Worm (Caenorhabditis elegans): ENCODE results near the gene F52C9.3.

The F52C9.3 gene

ce11 chrIII:5308278-5308677 lies 13.4 kb upstream of the F52C9.3 start, which contains the start of gene mog-3 (continued):
- peak; percentile 12 for TF ChIP-seq hlh-30 (tag; optimal IDR thresholded peaks at IDR 0.05; ENCODE audit: insufficient read depth)
- TF ChIP-seq hlh-13 (GFP tag; optimal IDR thresholded peaks at IDR 0.05) = peak; percentile 32
- TF ChIP-seq nfya-1 (tag; optimal IDR thresholded peaks at IDR 0.05) = peak; percentile 51
- peak; percentile 3 for TF ChIP-seq ahr-1 (tag; optimal IDR thresholded peaks at IDR 0.05)
- no peak for TF ChIP-seq sdc-2 (tag; optimal IDR thresholded peaks at IDR 0.05)
- TF ChIP-seq eyg-1 (tag; optimal IDR thresholded peaks at IDR 0.05) = no peak
- TF ChIP-seq dve-1 (tag; optimal IDR thresholded peaks at IDR 0.05) = no peak
- no peak for TF ChIP-seq odd-2 (tag; optimal IDR thresholded peaks at IDR 0.05)
- TF ChIP-seq tbx-7 (tag; optimal IDR thresholded peaks at IDR 0.05) = peak; percentile 89
- no peak for TF ChIP-seq ama-1 (optimal IDR thresholded peaks at IDR 0.05)
- peak; percentile 78 for TF ChIP-seq ref-2 (tag; optimal IDR thresholded peaks at IDR 0.05)
- TF ChIP-seq ceh-2 (tag; optimal IDR thresholded peaks at IDR 0.05) = peak; percentile 92
- TF ChIP-seq F13H6.1 (tag; optimal IDR thresholded peaks at IDR 0.05) = peak; percentile 59
- peak; percentile 17 for TF ChIP-seq unc-86 (tag; optimal IDR thresholded peaks at IDR 0.05)
- peak; percentile 33 for TF ChIP-seq ceh-34 (tag; optimal IDR thresholded peaks at IDR 0.05)
- peak; percentile 68 for TF ChIP-seq fax-1 (tag; optimal IDR thresholded peaks at IDR 0.05)
- no peak for TF ChIP-seq pag-3 (tag; optimal IDR thresholded peaks at IDR 0.05; ENCODE audit: borderline replicate concordance)
- no peak for TF ChIP-seq nhr-11 (tag; optimal IDR thresholded peaks at IDR 0.05)
- no peak for TF ChIP-seq K09A11.1 (tag; optimal IDR thresholded peaks at IDR 0.05; ENCODE audit: insufficient read depth)
- TF ChIP-seq lim-6 (tag; optimal IDR thresholded peaks at IDR 0.05) = peak; percentile 82

ce11 chrIII:5310403-5310802 lies 11.3 kb upstream of the F52C9.3 start:
- TF ChIP-seq npax-4 (tag; optimal IDR thresholded peaks at IDR 0.05) = no peak
- TF ChIP-seq odd-2 (tag; optimal IDR thresholded peaks at IDR 0.05) = no peak
- TF ChIP-seq elt-4 (tag; optimal IDR thresholded peaks at IDR 0.05) = no peak
- no peak for TF ChIP-seq ceh-48 (tag; optimal IDR thresholded peaks at IDR 0.05)
- TF ChIP-seq ztf-16 (tag; optimal IDR thresholded peaks at IDR 0.05) = no peak
- no peak for TF ChIP-seq C08G9.2 (tag; optimal IDR thresholded peaks at IDR 0.05)
- no peak for TF ChIP-seq ceh-22 (tag; optimal IDR thresholded peaks at IDR 0.05)

- no peak for TF ChIP-seq K09A11.1 (tag; optimal IDR thresholded peaks at IDR 0.05; ENCODE audit: insufficient read depth)
- TF ChIP-seq ahr-1 (tag; optimal IDR thresholded peaks at IDR 0.05) = no peak
- no peak for TF ChIP-seq unc-86 (tag; optimal IDR thresholded peaks at IDR 0.05)
- TF ChIP-seq ceh-45 (GFP tag; IDR thresholded peaks at IDR 0.05) = no peak
- TF ChIP-seq pros-1 (tag; optimal IDR thresholded peaks at IDR 0.05) = no peak
- TF ChIP-seq fkh-10 (GFP tag; optimal IDR thresholded peaks at IDR 0.05) = no peak
- TF ChIP-seq lin-11 (tag; optimal IDR thresholded peaks at IDR 0.05) = no peak
- no peak for TF ChIP-seq pqm-1 (tag; optimal IDR thresholded peaks at IDR 0.05)
- no peak for TF ChIP-seq ceh-34 (tag; optimal IDR thresholded peaks at IDR 0.05)
- no peak for TF ChIP-seq pat-9 (tag; optimal IDR thresholded peaks at IDR 0.05)
- TF ChIP-seq ceh-9 (tag; optimal IDR thresholded peaks at IDR 0.05) = no peak
- TF ChIP-seq ceh-19 (GFP tag; optimal IDR thresholded peaks at IDR 0.05) = no peak
- no peak for TF ChIP-seq ceh-2 (tag; optimal IDR thresholded peaks at IDR 0.05)
- no peak for TF ChIP-seq K02D7.2 (tag; optimal IDR thresholded peaks at IDR 0.05)
- TF ChIP-seq madf-2 (tag; optimal IDR thresholded peaks at IDR 0.05) = no peak
- no peak for TF ChIP-seq ceh-24 (tag; optimal IDR thresholded peaks at IDR 0.05)
- no peak for TF ChIP-seq hlh-8 (tag; optimal IDR thresholded peaks at IDR 0.05)
- no peak for TF ChIP-seq rnt-1 (tag; optimal IDR thresholded peaks at IDR 0.05)
- no peak for TF ChIP-seq nhr-11 (tag; optimal IDR thresholded peaks at IDR 0.05)
Measured at ce11 chrIII:5310940-5311339, 10.7 kb upstream of the F52C9.3 start, which contains the start of gene pqe-1. pqe-1 (plus strand) TSS chrIII:5311240.
